Worm (Caenorhabditis elegans): ENCODE results near the gene abts-4.

Gene abts-4

ce11 chrX:6740983-6741365 is 20.6 kb downstream of the abts-4 start:
- TF ChIP-seq ZK546.5 (tag; optimal IDR thresholded peaks at IDR 0.05) = no peak
- TF ChIP-seq gmeb-1 (tag; optimal IDR thresholded peaks at IDR 0.05) = peak; percentile 48
- no peak for TF ChIP-seq mbf-1 (tag; optimal IDR thresholded peaks at IDR 0.05)
- TF ChIP-seq aly-2 (tag; optimal IDR thresholded peaks at IDR 0.05) = no peak
- TF ChIP-seq fos-1 (tag; optimal IDR thresholded peaks at IDR 0.05) = no peak
- TF ChIP-seq lin-11 (tag; optimal IDR thresholded peaks at IDR 0.05) = no peak
- peak; percentile 0 for TF ChIP-seq nhr-6 (tag; optimal IDR thresholded peaks at IDR 0.05)
- no peak for TF ChIP-seq nhr-10 (tag; optimal IDR thresholded peaks at IDR 0.05)
- no peak for TF ChIP-seq zag-1 (tag; optimal IDR thresholded peaks at IDR 0.05)
- TF ChIP-seq sem-4 (tag; optimal IDR thresholded peaks at IDR 0.05) = no peak
- peak in 1 of 2 experiments; percentile 62 for TF ChIP-seq lsy-2 (tag; optimal IDR thresholded peaks at IDR 0.05)
- no peak for TF ChIP-seq ama-1 (optimal IDR thresholded peaks at IDR 0.05)
- no peak for TF ChIP-seq skn-1 (tag; optimal IDR thresholded peaks at IDR 0.05)
- no peak for TF ChIP-seq lin-13 (GFP tag; optimal IDR thresholded peaks at IDR 0.05)
- no peak for TF ChIP-seq Y55F3AM.14 (GFP tag; optimal IDR thresholded peaks at IDR 0.05)
- no peak for TF ChIP-seq ztf-11 (tag; optimal IDR thresholded peaks at IDR 0.05)
- no peak for TF ChIP-seq unc-62 (GFP tag; optimal IDR thresholded peaks at IDR 0.05)
- no peak for TF ChIP-seq elt-1 (tag; optimal IDR thresholded peaks at IDR 0.05)
- no peak for TF ChIP-seq blmp-1 (tag; optimal IDR thresholded peaks at IDR 0.05; ENCODE audit: insufficient read depth)
- no peak for TF ChIP-seq nhr-237 (tag; optimal IDR thresholded peaks at IDR 0.05)
- TF ChIP-seq ceh-82 (tag; optimal IDR thresholded peaks at IDR 0.05) = no peak
- TF ChIP-seq snpc-4 (tag; optimal IDR thresholded peaks at IDR 0.05) = no peak
- no peak for TF ChIP-seq ztf-4 (tag; optimal IDR thresholded peaks at IDR 0.05)
- TF ChIP-seq unc-55 (GFP tag; optimal IDR thresholded peaks at IDR 0.05) = no peak
- no peak for TF ChIP-seq R02D3.7 (tag; optimal IDR thresholded peaks at IDR 0.05)
- TF ChIP-seq peb-1 (tag; optimal IDR thresholded peaks at IDR 0.05) = no peak
- no peak for TF ChIP-seq ztf-1 (GFP tag; conservative IDR thresholded peaks at IDR 0.05)
- no peak for TF ChIP-seq ceh-16 (tag; optimal IDR thresholded peaks at IDR 0.05)
- TF ChIP-seq nhr-21 (tag; optimal IDR thresholded peaks at IDR 0.05) = no peak
- peak; percentile 78 for TF ChIP-seq sma-9 (GFP tag; optimal IDR thresholded peaks at IDR 0.05)
- TF ChIP-seq sma-9 (tag; optimal IDR thresholded peaks at IDR 0.05) = no peak
- TF ChIP-seq unc-39 (tag; optimal IDR thresholded peaks at IDR 0.05) = no peak
- TF ChIP-seq F13H6.1 (tag; optimal IDR thresholded peaks at IDR 0.05) = peak; percentile 64
- TF ChIP-seq elt-3 (tag; optimal IDR thresholded peaks at IDR 0.05) = no peak
- TF ChIP-seq C34F6.9 (tag; optimal IDR thresholded peaks at IDR 0.05) = peak; percentile 29
- TF ChIP-seq nhr-11 (tag; optimal IDR thresholded peaks at IDR 0.05) = no peak
- no peak for TF ChIP-seq lin-39 (tag; optimal IDR thresholded peaks at IDR 0.05)
- peak; percentile 29 for TF ChIP-seq sma-3 (GFP tag; optimal IDR thresholded peaks at IDR 0.05)
- no peak for TF ChIP-seq mdl-1 (tag; optimal IDR thresholded peaks at IDR 0.05)
- TF ChIP-seq mab-5 (tag; optimal IDR thresholded peaks at IDR 0.05) = no peak
- no peak for TF ChIP-seq nhr-23 (tag; optimal IDR thresholded peaks at IDR 0.05)
- TF ChIP-seq nhr-25 (tag; optimal IDR thresholded peaks at IDR 0.05) = peak; percentile 30
- TF ChIP-seq egl-27 (tag; optimal IDR thresholded peaks at IDR 0.05) = no peak
- TF ChIP-seq nhr-77 (tag; optimal IDR thresholded peaks at IDR 0.05) = no peak
- TF ChIP-seq nhr-12 (tag; optimal IDR thresholded peaks at IDR 0.05) = no peak
- TF ChIP-seq nhr-129 (tag; optimal IDR thresholded peaks at IDR 0.05) = peak; percentile 88
- TF ChIP-seq crh-2 (tag; optimal IDR thresholded peaks at IDR 0.05) = no peak
- TF ChIP-seq dmd-4 (tag; optimal IDR thresholded peaks at IDR 0.05) = no peak
- TF ChIP-seq alr-1 (tag; optimal IDR thresholded peaks at IDR 0.05) = no peak

All from whole organism, L2 larva.